Fruit fly (Drosophila melanogaster) whole organism, embryonic: ENCODE measurements around the gene CG9926.
A peak's percentile ranks its signal among the peaks of the same experiment; 100 is the strongest.

ENCODE experiments used
- Bteb2 ChIP-seq: fragments of 200-800 bp; sonication (Bioruptor generic); optimal IDR thresholded peaks from 2 replicates; lab custom pipeline; 2016; ENCODE audit warnings: missing biosample characterization, missing genetic modification characterization
- CG10462 ChIP-seq: fragments of 200-800 bp; sonication (Bioruptor generic); optimal IDR thresholded peaks from 2 replicates; lab custom pipeline; 2016; ENCODE audit warnings: missing biosample characterization, missing genetic modification characterization
- CG11695 ChIP-seq: fragments of 200-800 bp; sonication (Bioruptor generic); IDR thresholded peaks from 3 replicates; pipeline ENCODE4 v1.3.6; 2022; ENCODE audit warnings: missing biosample characterization, missing genetic modification characterization
- CG12299 ChIP-seq: fragments of 200-800 bp; sonication (Bioruptor generic); optimal IDR thresholded peaks from 2 replicates; lab custom pipeline; 2018; ENCODE audit warnings: missing biosample characterization, mild to moderate bottlenecking, missing genetic modification characterization
- CG14050 ChIP-seq: fragments of 200-800 bp; sonication (Bioruptor generic); IDR thresholded peaks from 3 replicates; pipeline ENCODE4 v1.3.6; 2022; ENCODE audit warnings: missing biosample characterization, missing genetic modification characterization
- CG14965 ChIP-seq: fragments of 200-800 bp; sonication (Bioruptor generic); optimal IDR thresholded peaks from 2 replicates; lab custom pipeline; 2016; ENCODE audit warnings: missing biosample characterization, missing genetic modification characterization, borderline replicate concordance
- CG15269 ChIP-seq: fragments of 200-800 bp; sonication (Bioruptor generic); optimal IDR thresholded peaks from 2 replicates; lab custom pipeline; 2018; ENCODE audit warnings: missing biosample characterization, mild to moderate bottlenecking, missing genetic modification characterization, moderate library complexity
- CG16863 ChIP-seq: fragments of 200-800 bp; sonication (Bioruptor generic); optimal IDR thresholded peaks from 3 replicates; lab custom pipeline; 2016; ENCODE audit warnings: missing biosample characterization, missing genetic modification characterization
- CG17829 ChIP-seq: fragments of 200-800 bp; optimal IDR thresholded peaks from 2 replicates; lab custom pipeline; 2019; ENCODE audit warnings: missing biosample characterization, mild to moderate bottlenecking, missing genetic modification characterization, moderate library complexity
- CG1792 ChIP-seq: fragments of 200-800 bp; sonication (Bioruptor generic); optimal IDR thresholded peaks from 2 replicates; lab custom pipeline; 2016; ENCODE audit warnings: missing biosample characterization, missing genetic modification characterization
- CG18011 ChIP-seq: fragments of 200-800 bp; sonication (Bioruptor generic); optimal IDR thresholded peaks from 2 replicates; lab custom pipeline; 2017; ENCODE audit warnings: missing biosample characterization, missing genetic modification characterization, mild to moderate bottlenecking, moderate library complexity, missing genotype
- CG18476 ChIP-seq: fragments of 200-800 bp; sonication (Bioruptor generic); optimal IDR thresholded peaks from 2 replicates; lab custom pipeline; 2016; ENCODE audit warnings: missing biosample characterization, mild to moderate bottlenecking, missing genetic modification characterization
- CG2199 ChIP-seq: fragments of 200-800 bp; sonication (Bioruptor generic); IDR thresholded peaks from 3 replicates; pipeline ENCODE4 v1.3.6; 2022; ENCODE audit warnings: missing biosample characterization, missing genetic modification characterization
- CG32532 ChIP-seq: fragments of 200-800 bp; sonication (Bioruptor generic); IDR thresholded peaks from 2 replicates; pipeline ENCODE4 v1.3.6; 2022; ENCODE audit warnings: missing biosample characterization, missing genetic modification characterization
- CG34422 ChIP-seq: fragments of 200-800 bp; sonication (Bioruptor generic); IDR thresholded peaks from 3 replicates; pipeline ENCODE4 v1.3.6; 2022; ENCODE audit warnings: missing biosample characterization, missing genetic modification characterization
- CG4617 ChIP-seq: fragments of 200-800 bp; sonication (Bioruptor generic); optimal IDR thresholded peaks from 3 replicates; lab custom pipeline; 2016; ENCODE audit warnings: missing biosample characterization, missing genetic modification characterization, borderline replicate concordance
- CG6654 ChIP-seq: fragments of 200-800 bp; sonication (Bioruptor generic); optimal IDR thresholded peaks from 2 replicates; lab custom pipeline; 2017; ENCODE audit warnings: missing biosample characterization, mild to moderate bottlenecking, missing genetic modification characterization
- CG6683 ChIP-seq: fragments of 200-800 bp; sonication (Bioruptor generic); optimal IDR thresholded peaks from 2 replicates; lab custom pipeline; 2017; ENCODE audit warnings: missing biosample characterization, mild to moderate bottlenecking, missing genetic modification characterization, missing genetic modification reagents
- CG8765 ChIP-seq: fragments of 200-800 bp; sonication (Bioruptor generic); IDR thresholded peaks from 2 replicates; pipeline ENCODE4 v1.3.6; 2022; ENCODE audit warnings: missing biosample characterization, missing genetic modification characterization
- CG9932 ChIP-seq: fragments of 200-800 bp; sonication (Bioruptor generic); IDR thresholded peaks from 2 replicates; pipeline ENCODE4 v1.3.6; 2022; ENCODE audit warnings: missing biosample characterization, missing genetic modification characterization
- CkIIα-i1 ChIP-seq: fragments of 200-800 bp; sonication (Bioruptor generic); IDR thresholded peaks from 2 replicates; pipeline ENCODE4 v1.3.6; 2022; ENCODE audit warnings: missing biosample characterization, missing genetic modification characterization
- Eip74EF ChIP-seq, 2 experiments: fragments of 200-800 bp in 1 of 2; fragments of >200 bp in 1 of 2; sonication (Bioruptor generic) in 1 of 2; optimal IDR thresholded peaks; 2 replicates each; lab custom pipeline; 2017 to 2019; ENCODE audit warnings: missing biosample characterization in 2 of 2, missing genetic modification characterization in 2 of 2, mild to moderate bottlenecking in 1 of 2, moderate library complexity in 1 of 2
- Fer1 ChIP-seq: fragments of 200-800 bp; sonication (Bioruptor generic); optimal IDR thresholded peaks from 2 replicates; lab custom pipeline; 2017; ENCODE audit warnings: missing biosample characterization, mild to moderate bottlenecking, missing genetic modification characterization
- Fer2 ChIP-seq: fragments of 200-800 bp; sonication (Bioruptor generic); optimal IDR thresholded peaks from 2 replicates; lab custom pipeline; 2018; ENCODE audit warnings: missing biosample characterization, mild to moderate bottlenecking, missing genetic modification characterization, moderate library complexity
- Gug ChIP-seq: fragments of 200-800 bp; sonication (Bioruptor generic); IDR thresholded peaks from 4 replicates; pipeline ENCODE4 v1.3.6; 2022; ENCODE audit warnings: missing biosample characterization, missing genetic modification characterization
- HLH3B ChIP-seq: fragments of 200-800 bp; sonication (Bioruptor generic); IDR thresholded peaks from 2 replicates; pipeline ENCODE4 v1.3.6; 2022; ENCODE audit warnings: missing biosample characterization, missing genetic modification characterization
- Hey ChIP-seq: fragments of 200-800 bp; sonication (Bioruptor generic); optimal IDR thresholded peaks from 3 replicates; lab custom pipeline; 2018; ENCODE audit warnings: missing biosample characterization, mild to moderate bottlenecking, missing genetic modification characterization
- Hr3 ChIP-seq: fragments of 200-800 bp; sonication (Bioruptor generic); optimal IDR thresholded peaks from 3 replicates; lab custom pipeline; 2016; ENCODE audit warnings: missing biosample characterization, missing genetic modification characterization
- Hsf ChIP-seq: fragments of 200-800 bp; sonication (Bioruptor generic); optimal IDR thresholded peaks from 3 replicates; lab custom pipeline; 2016; ENCODE audit warnings: missing biosample characterization, missing genetic modification characterization
- NFAT ChIP-seq: fragments of 200-800 bp; sonication (Bioruptor generic); IDR thresholded peaks from 2 replicates; pipeline ENCODE4 v1.3.6; 2022; ENCODE audit warnings: missing biosample characterization, missing genetic modification characterization
- NK7.1 ChIP-seq: fragments of 200-800 bp; sonication (Bioruptor generic); optimal IDR thresholded peaks from 3 replicates; lab custom pipeline; 2016; ENCODE audit warnings: missing biosample characterization, missing genetic modification characterization
- Nf-YB ChIP-seq: fragments of 200-800 bp; sonication (Bioruptor generic); optimal IDR thresholded peaks from 3 replicates; lab custom pipeline; 2019; ENCODE audit warnings: missing biosample characterization, mild to moderate bottlenecking, missing genetic modification characterization, moderate library complexity
- Pdp1 ChIP-seq, 2 experiments: fragments of 200-800 bp; sonication (Bioruptor generic); optimal IDR thresholded peaks; 3 replicates each; lab custom pipeline; 2016; ENCODE audit warnings: missing biosample characterization in 2 of 2, missing genetic modification characterization in 2 of 2, mild to moderate bottlenecking in 1 of 2, moderate library complexity in 1 of 2
- Sry-δ ChIP-seq: fragments of 200-800 bp; sonication (Bioruptor generic); optimal IDR thresholded peaks from 2 replicates; lab custom pipeline; 2016; ENCODE audit warnings: missing biosample characterization, missing genetic modification characterization
- TFAM ChIP-seq: fragments of 200-800 bp; sonication (Bioruptor generic); optimal IDR thresholded peaks from 2 replicates; lab custom pipeline; 2017; ENCODE audit warnings: missing biosample characterization, missing genetic modification characterization, inconsistent platforms
- ac ChIP-seq: fragments of 200-800 bp; sonication (Bioruptor generic); optimal IDR thresholded peaks from 3 replicates; lab custom pipeline; 2017; ENCODE audit warnings: missing biosample characterization, mild to moderate bottlenecking, missing genetic modification characterization
- esg ChIP-seq: fragments of 200-800 bp; sonication (Bioruptor generic); conservative IDR thresholded peaks from 2 replicates; pipeline ENCODE4 v1.3.6; 2022; ENCODE audit warnings: missing biosample characterization, missing genetic modification characterization
- exex ChIP-seq: fragments of 200-800 bp; sonication (Bioruptor generic); optimal IDR thresholded peaks from 4 replicates; lab custom pipeline; 2018; ENCODE audit warnings: missing biosample characterization, mild to moderate bottlenecking, missing genetic modification characterization, moderate library complexity
- fd3F ChIP-seq: fragments of 200-800 bp; sonication (Bioruptor generic); optimal IDR thresholded peaks from 2 replicates; lab custom pipeline; 2018; ENCODE audit warnings: missing biosample characterization, mild to moderate bottlenecking, missing genetic modification characterization, moderate library complexity
- fu2 ChIP-seq: fragments of 200-800 bp; sonication (Bioruptor generic); optimal IDR thresholded peaks from 2 replicates; lab custom pipeline; 2016; ENCODE audit warnings: missing biosample characterization, missing genetic modification characterization
- gce ChIP-seq: fragments of 200-800 bp; sonication (Bioruptor generic); IDR thresholded peaks from 3 replicates; pipeline ENCODE4 v1.3.6; 2022; ENCODE audit warnings: missing biosample characterization, missing genetic modification characterization
- jing ChIP-seq: fragments of 200-800 bp; sonication (Bioruptor generic); optimal IDR thresholded peaks from 2 replicates; lab custom pipeline; 2018; ENCODE audit warnings: missing biosample characterization, mild to moderate bottlenecking, missing genetic modification characterization
- nmo ChIP-seq: fragments of 200-800 bp; sonication (Bioruptor generic); optimal IDR thresholded peaks from 2 replicates; lab custom pipeline; 2018; ENCODE audit warnings: missing biosample characterization, mild to moderate bottlenecking, missing genetic modification characterization, moderate library complexity
- onecut ChIP-seq: fragments of 200-800 bp; sonication (Bioruptor generic); IDR thresholded peaks from 2 replicates; pipeline ENCODE4 v1.3.6; 2022; ENCODE audit warnings: missing biosample characterization, missing genetic modification characterization
- row ChIP-seq: fragments of 200-800 bp; sonication (Bioruptor generic); IDR thresholded peaks from 3 replicates; pipeline ENCODE4 v1.3.6; 2022; ENCODE audit warnings: missing biosample characterization, missing genetic modification characterization
- sisA ChIP-seq: fragments of 200-800 bp; sonication (Bioruptor generic); IDR thresholded peaks from 2 replicates; pipeline ENCODE4 v1.3.6; 2022; ENCODE audit warnings: missing biosample characterization, missing genetic modification characterization
- sna ChIP-seq: fragments of 200-800 bp; sonication (Bioruptor generic); IDR thresholded peaks from 2 replicates; pipeline ENCODE4 v1.3.6; 2022; ENCODE audit warnings: missing biosample characterization, missing genetic modification characterization; ENCODE audit not compliant: partially characterized antibody
- vvl ChIP-seq: fragments of 200-800 bp; sonication (Bioruptor generic); IDR thresholded peaks from 2 replicates; pipeline ENCODE4 v1.3.6; 2022; ENCODE audit warnings: missing biosample characterization, missing genetic modification characterization
- wdn ChIP-seq: fragments of 200-800 bp; sonication (Bioruptor generic); IDR thresholded peaks from 2 replicates; pipeline ENCODE4 v1.3.6; 2022; ENCODE audit warnings: missing biosample characterization, missing genetic modification characterization

The CG9926 gene

DNA sequence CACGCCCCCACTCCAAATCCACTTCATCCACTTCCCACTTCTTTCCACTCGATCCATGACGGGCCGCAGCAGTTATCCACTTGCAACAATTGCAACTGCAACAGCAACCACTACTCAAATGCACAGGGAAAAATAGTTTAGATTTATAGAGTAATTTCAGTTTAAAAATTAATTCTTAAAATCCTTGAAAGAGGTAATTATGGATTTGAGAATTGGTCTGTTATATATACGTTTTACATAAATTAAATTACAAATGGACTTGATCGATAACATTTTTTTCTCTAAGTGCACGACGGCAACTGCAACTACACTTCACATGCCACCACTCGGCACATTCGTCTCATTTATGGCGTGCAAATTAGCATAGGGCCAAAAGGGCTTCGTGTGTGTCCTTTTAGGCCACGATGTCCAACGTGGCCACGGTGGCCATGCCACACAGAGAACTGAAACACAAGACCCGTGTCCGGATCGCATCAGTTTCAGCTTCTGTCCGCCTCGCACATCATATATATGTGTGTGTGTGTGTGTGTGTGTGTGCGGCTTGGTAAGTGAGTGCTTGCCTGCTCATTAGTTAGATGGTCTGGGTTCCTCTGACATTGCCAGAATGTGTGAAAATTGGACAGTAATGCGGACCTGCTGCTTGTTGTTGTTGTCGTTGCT is 34.1 kb upstream of the CG9926 start (continued):
- TF ChIP-seq exex (tag; lab: Kevin White, UChicago) (no peak), CG6654 (GFP tag; lab: Kevin White, UChicago) (peak; percentile 26), CG11695 (peak; percentile 59; the same call in 2 of the 3 replicates), fu2 (GFP tag; lab: Kevin White, UChicago) (no peak), vvl (GFP tag; lab: Robert Waterston, UW) (peak; percentile 86), HLH3B (GFP tag; lab: Robert Waterston, UW) (peak; percentile 51; the same call in 1 of the 2 replicates), CG18011 (peak; percentile 34), Sry-δ (peak; percentile 13), CG16863 (peak; percentile 39), CG2199 (GFP tag; lab: Robert Waterston, UW) (no peak), CG10462 (GFP tag; lab: Kevin White, UChicago) (peak; percentile 62), CG34422 (GFP tag; lab: Robert Waterston, UW) (peak; percentile 51; the same call in 1 of the 3 replicates), CkIIα-i1 (GFP tag; lab: Robert Waterston, UW) (no peak), Nf-YB (GFP tag; lab: Kevin White, UChicago) (peak; percentile 30), Hr3 (GFP tag; lab: Kevin White, UChicago) (peak; percentile 59), CG17829 (peak; percentile 92), NFAT (GFP tag; lab: Robert Waterston, UW) (no peak), Fer1 (peak; percentile 33), CG1792 (GFP tag; lab: Kevin White, UChicago) (peak; percentile 48), CG8765 (GFP tag; lab: Robert Waterston, UW) (peak; percentile 54; the same call in 1 of the 2 replicates), Pdp1 (GFP tag; optimal IDR thresholded peaks at IDR 0.05; lab: Kevin White, UChicago) (peak; percentile 47 to 77), wdn (GFP tag; lab: Robert Waterston, UW) (0 out of 2 replicates have a peak, but pooled peaks have one; percentile 28), CG18476 (GFP tag; lab: Kevin White, UChicago) (peak; percentile 74), Gug (GFP tag; lab: Robert Waterston, UW) (peak; percentile 42; the same call in 1 of the 4 replicates), nmo (GFP tag; lab: Kevin White, UChicago) (peak; percentile 79), CG12299 (tag; lab: Kevin White, UChicago) (peak; percentile 46), CG9932 (GFP tag; lab: Robert Waterston, UW) (no peak), Bteb2 (GFP tag; lab: Kevin White, UChicago) (peak; percentile 45), CG15269 (tag; lab: Kevin White, UChicago) (peak; percentile 62), esg (peak; percentile 57), TFAM (GFP tag; lab: Kevin White, UChicago) (no peak), fd3F (GFP tag; lab: Kevin White, UChicago) (peak; percentile 33), CG6683 (GFP tag; lab: Kevin White, UChicago) (peak; percentile 33), CG4617 (no peak), CG32532 (peak; percentile 50; the same call in 1 of the 2 replicates), Fer2 (tag; lab: Kevin White, UChicago) (no peak), jing (peak; percentile 39), Hsf (peak; percentile 73), sisA (GFP tag; lab: Robert Waterston, UW) (peak; percentile 67), Eip74EF (GFP tag; optimal IDR thresholded peaks at IDR 0.05; lab: Kevin White, UChicago) (peak in 1 of 2 experiments; percentile 30), Hey (tag; lab: Kevin White, UChicago) (no peak), NK7.1 (no peak), CG14050 (GFP tag; lab: Robert Waterston, UW) (peak; percentile 63), onecut (GFP tag; lab: Robert Waterston, UW) (peak; percentile 39), ac (GFP tag; lab: Kevin White, UChicago) (peak; percentile 85), CG14965 (GFP tag; lab: Kevin White, UChicago) (no peak), gce (peak; percentile 41; the same call in 1 of the 3 replicates), sna (GFP tag; lab: Robert Waterston, UW) (no peak), row (peak; percentile 74)
